Worm (Caenorhabditis elegans): Measurements from ENCODE around the gene ttr-54.

ce11 chrIV:10170808-10171207 is 15.2 kb downstream of the ttr-54 start:
- TF ChIP-seq hlh-6 (tag; optimal IDR thresholded peaks at IDR 0.05) (no peak), ama-1 (optimal IDR thresholded peaks at IDR 0.05) (no peak), ceh-19 (GFP tag; optimal IDR thresholded peaks at IDR 0.05) (no peak), C38D4.7 (GFP tag; optimal IDR thresholded peaks at IDR 0.05) (no peak), elt-2 (tag; optimal IDR thresholded peaks at IDR 0.05) (no peak)
